Worm (Caenorhabditis elegans) whole organism, mixed stage, embryonic: ENCODE data around the gene F28C6.5.

Experiments
- bed-3 ChIP-seq: fragments of 200-800 bp; sonication (Bioruptor generic); optimal IDR thresholded peaks from 3 replicates; lab custom pipeline; 2018; ENCODE audit warnings: mild to moderate bottlenecking, missing genetic modification characterization, moderate library complexity, missing compliant biosample characterization
- ces-1 ChIP-seq: fragments of 150-350 bp; optimal IDR thresholded peaks from 2 replicates; lab custom pipeline; 2014; ENCODE audit warnings: missing biosample characterization, missing genetic modification reagents, missing genetic modification characterization
- cnd-1 ChIP-seq: fragments of 200-800 bp; sonication (Bioruptor generic); optimal IDR thresholded peaks from 2 replicates; lab custom pipeline; 2018; ENCODE audit warnings: mild to moderate bottlenecking, missing genetic modification characterization, missing compliant biosample characterization
- drap-1 ChIP-seq: fragments of 200-800 bp; sonication (Bioruptor generic); optimal IDR thresholded peaks from 3 replicates; lab custom pipeline; 2018; ENCODE audit warnings: mild to moderate bottlenecking, missing genetic modification characterization, missing compliant biosample characterization
- elt-3 ChIP-seq: fragments of 150-350 bp; optimal IDR thresholded peaks from 2 replicates; lab custom pipeline; 2014; ENCODE audit warnings: missing biosample characterization, missing genetic modification characterization
- mep-1 ChIP-seq: fragments of 150-350 bp; optimal IDR thresholded peaks from 2 replicates; lab custom pipeline; 2017; ENCODE audit warnings: missing biosample characterization, missing genetic modification reagents, missing genetic modification characterization, inconsistent platforms
- unc-62 ChIP-seq: fragments of 150-350 bp; optimal IDR thresholded peaks from 2 replicates; lab custom pipeline; 2014; ENCODE audit warnings: missing biosample characterization, missing genetic modification reagents, missing genetic modification characterization

ce11 chrII:8577509-8578099, 21.7 kb upstream of the F28C6.5 start, which contains the start of gene F54C9.9:
- no peak for TF ChIP-seq mep-1 (tag; lab: Kevin White, UChicago)
- TF ChIP-seq cnd-1 (tag; lab: Kevin White, UChicago), result no peak
- TF ChIP-seq unc-62, result no peak
- no peak for TF ChIP-seq ces-1 (GFP tag; lab: Kevin White, UChicago)
- TF ChIP-seq elt-3, result no peak
- TF ChIP-seq bed-3 (GFP tag; lab: Kevin White, UChicago), result no peak
- no peak for TF ChIP-seq drap-1 (GFP tag; lab: Kevin White, UChicago)
